Worm (Caenorhabditis elegans): ENCODE measurements around the gene F43G6.10.

F43G6.10 gene

DNA sequence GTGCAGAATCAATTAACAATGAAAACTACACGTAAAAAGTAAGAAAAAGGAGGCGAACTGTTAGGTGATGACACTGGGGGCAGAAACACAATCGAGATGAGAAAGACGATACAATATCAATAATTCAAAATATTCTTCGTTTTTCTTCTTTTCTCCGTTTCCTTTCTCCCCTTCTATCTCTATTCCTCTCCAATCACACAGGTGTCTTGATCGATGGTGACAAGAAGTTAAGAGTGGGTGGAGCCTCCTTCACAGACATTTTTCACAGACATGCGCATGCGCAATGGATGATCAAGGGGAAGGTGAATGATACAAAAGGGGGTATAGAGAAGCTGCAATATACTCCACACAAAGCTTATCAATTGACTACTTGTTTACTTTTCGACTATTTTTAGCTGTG lies 45.6 kb downstream of the F43G6.10 start:
- TF ChIP-seq flt-1 (GFP tag; IDR thresholded peaks at IDR 0.05), result no peak
- TF ChIP-seq cog-1 (tag; optimal IDR thresholded peaks at IDR 0.05), result no peak
- TF ChIP-seq tab-1 (GFP tag; IDR thresholded peaks at IDR 0.05), result no peak
- no peak for TF ChIP-seq ztf-23 (GFP tag; IDR thresholded peaks at IDR 0.05)
- TF ChIP-seq klf-2 (GFP tag; conservative IDR thresholded peaks at IDR 0.05), result no peak
- no peak for TF ChIP-seq med-1 (GFP tag; optimal IDR thresholded peaks at IDR 0.05; ENCODE audit: insufficient read depth)
- no peak for TF ChIP-seq ref-1 (GFP tag; conservative IDR thresholded peaks at IDR 0.05)
- no peak for TF ChIP-seq T22C8.4 (GFP tag; IDR thresholded peaks at IDR 0.05)
- no peak for TF ChIP-seq ztf-29 (GFP tag; IDR thresholded peaks at IDR 0.05)

DNA sequence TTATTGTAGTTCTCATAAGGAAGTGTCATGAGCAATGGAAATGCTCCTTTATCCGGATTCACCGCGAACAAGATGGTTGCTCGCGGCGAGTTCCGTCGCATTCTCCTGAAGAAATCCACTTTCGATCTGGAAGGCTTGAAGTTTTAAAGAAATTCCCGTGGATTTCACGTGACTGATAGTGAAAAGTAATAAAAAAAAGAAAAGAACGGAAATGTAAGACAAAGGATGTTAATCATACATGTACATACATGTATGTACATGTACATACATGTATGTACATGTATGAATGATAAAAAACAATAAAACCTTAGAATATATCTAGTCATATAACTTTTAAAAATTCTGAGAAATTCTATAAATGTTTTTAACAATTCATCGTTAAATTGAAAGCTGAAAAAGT lies 47.2 kb downstream of the F43G6.10 start, which contains the start of gene clh-1:
clh-1 (minus strand) TSS at position 101 of the 400 bp plus-strand sequence.
- TF ChIP-seq ref-1 (GFP tag; conservative IDR thresholded peaks at IDR 0.05) (no peak), med-1 (GFP tag; optimal IDR thresholded peaks at IDR 0.05; ENCODE audit: insufficient read depth) (no peak), cog-1 (tag; optimal IDR thresholded peaks at IDR 0.05) (no peak), tab-1 (GFP tag; IDR thresholded peaks at IDR 0.05) (no peak), flt-1 (GFP tag; IDR thresholded peaks at IDR 0.05) (no peak), ztf-23 (GFP tag; IDR thresholded peaks at IDR 0.05) (no peak), klf-2 (GFP tag; conservative IDR thresholded peaks at IDR 0.05) (no peak), T22C8.4 (GFP tag; IDR thresholded peaks at IDR 0.05) (no peak), ztf-29 (GFP tag; IDR thresholded peaks at IDR 0.05) (no peak)

DNA sequence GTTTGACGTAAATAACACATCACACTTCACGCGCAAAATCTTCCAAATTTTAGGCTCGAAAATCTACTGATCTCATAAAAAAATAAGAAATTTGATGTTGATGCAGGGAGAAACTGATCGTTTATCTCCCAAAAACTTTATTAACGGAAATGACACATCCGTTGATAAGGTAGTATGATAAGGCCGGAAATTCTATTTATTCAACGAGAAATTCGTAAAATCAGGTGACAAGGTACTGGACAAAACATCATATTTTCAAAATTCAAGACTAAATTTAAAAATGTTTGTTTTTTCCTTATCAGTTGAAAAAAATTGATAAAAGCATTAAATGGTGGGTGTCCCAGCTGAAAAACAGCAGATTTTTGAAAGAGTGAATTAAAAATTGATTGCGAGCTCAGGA lies 50.7 kb downstream of the F43G6.10 start:
- no peak for TF ChIP-seq tab-1 (GFP tag; IDR thresholded peaks at IDR 0.05)
- TF ChIP-seq ref-1 (GFP tag; conservative IDR thresholded peaks at IDR 0.05), result no peak
- no peak for TF ChIP-seq ztf-29 (GFP tag; IDR thresholded peaks at IDR 0.05)
- TF ChIP-seq T22C8.4 (GFP tag; IDR thresholded peaks at IDR 0.05), result no peak
- TF ChIP-seq cog-1 (tag; optimal IDR thresholded peaks at IDR 0.05), result no peak
- no peak for TF ChIP-seq klf-2 (GFP tag; conservative IDR thresholded peaks at IDR 0.05)
- TF ChIP-seq med-1 (GFP tag; optimal IDR thresholded peaks at IDR 0.05; ENCODE audit: insufficient read depth), result no peak
- TF ChIP-seq flt-1 (GFP tag; IDR thresholded peaks at IDR 0.05), result no peak
- no peak for TF ChIP-seq ztf-23 (GFP tag; IDR thresholded peaks at IDR 0.05)

Data from whole organism, midembryonic.